Worm (Caenorhabditis elegans): ENCODE data around the gene Y17G7B.20.

Gene Y17G7B.20

ce11 chrII:11948459-11948858, 31.2 kb downstream of the Y17G7B.20 start, which contains the start of gene W03C9.8:
W03C9.8 (plus strand) TSS chrII:11948759.
- TF ChIP-seq nhr-12 (tag; optimal IDR thresholded peaks at IDR 0.05): no peak
- TF ChIP-seq ztf-4 (tag; optimal IDR thresholded peaks at IDR 0.05): no peak
- no peak for TF ChIP-seq ceh-9 (tag; optimal IDR thresholded peaks at IDR 0.05)
- TF ChIP-seq elt-1 (tag; optimal IDR thresholded peaks at IDR 0.05): no peak
- TF ChIP-seq nhr-28 (tag; optimal IDR thresholded peaks at IDR 0.05): no peak
- no peak for TF ChIP-seq lin-15B (tag; optimal IDR thresholded peaks at IDR 0.05)
- TF ChIP-seq sea-2 (GFP tag; optimal IDR thresholded peaks at IDR 0.05): no peak
- TF ChIP-seq nhr-23 (tag; optimal IDR thresholded peaks at IDR 0.05): no peak
- TF ChIP-seq aly-2 (tag; optimal IDR thresholded peaks at IDR 0.05): no peak
- TF ChIP-seq ama-1 (optimal IDR thresholded peaks at IDR 0.05): no peak

- TF ChIP-seq elt-2 (tag; optimal IDR thresholded peaks at IDR 0.05) (peak; percentile 24), pqm-1 (tag; optimal IDR thresholded peaks at IDR 0.05) (no peak)
Measured at ce11 chrII:11936393-11936792, 43.3 kb downstream of the Y17G7B.20 start.

ce11 chrII:11935266-11935665, 44.4 kb downstream of the Y17G7B.20 start, which contains the start of gene lin-29:
lin-29 (minus strand) TSS chrII:11935343.
- TF ChIP-seq aly-2 (tag; optimal IDR thresholded peaks at IDR 0.05) (no peak), nhr-25 (tag; optimal IDR thresholded peaks at IDR 0.05) (no peak), sea-2 (GFP tag; optimal IDR thresholded peaks at IDR 0.05) (no peak), tbx-2 (tag; optimal IDR thresholded peaks at IDR 0.05) (no peak), nhr-67 (tag; optimal IDR thresholded peaks at IDR 0.05) (no peak), elt-1 (tag; optimal IDR thresholded peaks at IDR 0.05) (no peak), snpc-4 (tag; optimal IDR thresholded peaks at IDR 0.05) (no peak), R02D3.7 (tag; optimal IDR thresholded peaks at IDR 0.05) (no peak), nhr-77 (tag; optimal IDR thresholded peaks at IDR 0.05) (no peak), eor-1 (tag; optimal IDR thresholded peaks at IDR 0.05) (no peak), elt-3 (tag; optimal IDR thresholded peaks at IDR 0.05) (no peak), skn-1 (tag; optimal IDR thresholded peaks at IDR 0.05) (no peak), fos-1 (tag; optimal IDR thresholded peaks at IDR 0.05) (no peak), ceh-82 (tag; optimal IDR thresholded peaks at IDR 0.05) (no peak), nhr-237 (tag; optimal IDR thresholded peaks at IDR 0.05) (no peak), fkh-10 (GFP tag; optimal IDR thresholded peaks at IDR 0.05) (no peak), ceh-9 (tag; optimal IDR thresholded peaks at IDR 0.05) (no peak), unc-62 (GFP tag; optimal IDR thresholded peaks at IDR 0.05) (no peak), ztf-4 (tag; optimal IDR thresholded peaks at IDR 0.05) (no peak), nfya-1 (tag; optimal IDR thresholded peaks at IDR 0.05; ENCODE audit: insufficient read depth) (no peak)

ce11 chrII:11930132-11930531, 49.5 kb downstream of the Y17G7B.20 start:
- TF ChIP-seq nhr-77 (tag; optimal IDR thresholded peaks at IDR 0.05) (no peak), ceh-16 (tag; optimal IDR thresholded peaks at IDR 0.05) (no peak), fkh-2 (tag; optimal IDR thresholded peaks at IDR 0.05) (no peak), ceh-82 (tag; optimal IDR thresholded peaks at IDR 0.05) (no peak), nhr-12 (tag; optimal IDR thresholded peaks at IDR 0.05) (no peak), sea-2 (GFP tag; optimal IDR thresholded peaks at IDR 0.05) (no peak), nhr-76 (tag; optimal IDR thresholded peaks at IDR 0.05) (no peak), lin-39 (tag; optimal IDR thresholded peaks at IDR 0.05) (no peak), elt-1 (tag; optimal IDR thresholded peaks at IDR 0.05) (no peak)

- TF ChIP-seq daf-12 (tag; optimal IDR thresholded peaks at IDR 0.05): no peak
- TF ChIP-seq lsy-12 (tag; optimal IDR thresholded peaks at IDR 0.05): peak; percentile 50
- TF ChIP-seq nhr-23 (tag; optimal IDR thresholded peaks at IDR 0.05): peak; percentile 41
- no peak for TF ChIP-seq hmg-11 (tag; optimal IDR thresholded peaks at IDR 0.05)
- no peak for TF ChIP-seq snpc-4 (tag; optimal IDR thresholded peaks at IDR 0.05)
- peak; percentile 90 for TF ChIP-seq nhr-25 (tag; optimal IDR thresholded peaks at IDR 0.05)
- TF ChIP-seq egl-27 (tag; optimal IDR thresholded peaks at IDR 0.05): peak; percentile 15
Measured at ce11 chrII:11928752-11929151, 50.9 kb downstream of the Y17G7B.20 start.
